Fruit fly (Drosophila melanogaster): Measurements from ENCODE around the gene Tpt.

Gene Tpt

dm6 chr3L:8441745-8442575 is 36.9 kb upstream of the Tpt start, which contains the start of gene Unr (continued):
- TF ChIP-seq B-H2 (GFP tag; optimal IDR thresholded peaks at IDR 0.05) (peak; percentile 91), Scr (GFP tag; IDR thresholded peaks at IDR 0.05; ENCODE audit: partially characterized antibody) (no peak), Mad (GFP tag; optimal IDR thresholded peaks at IDR 0.05) (peak; percentile 83), CG1233 (GFP tag; optimal IDR thresholded peaks at IDR 0.05) (peak; percentile 87), Fer2 (tag; optimal IDR thresholded peaks at IDR 0.05) (peak; percentile 69), CG13296 (GFP tag; optimal IDR thresholded peaks at IDR 0.05) (peak; percentile 86), ems (GFP tag; optimal IDR thresholded peaks at IDR 0.05) (peak; percentile 78), pzg (GFP tag; optimal IDR thresholded peaks at IDR 0.05) (peak; percentile 75), bsh (GFP tag; optimal IDR thresholded peaks at IDR 0.05) (peak in 1 of 2 experiments; percentile 77), ap (GFP tag; IDR thresholded peaks at IDR 0.05) (peak; percentile 70), CG12104 (GFP tag; optimal IDR thresholded peaks at IDR 0.05) (no peak), CG2129 (GFP tag; IDR thresholded peaks at IDR 0.05; ENCODE audit: partially characterized antibody) (no peak), Drgx (GFP tag; IDR thresholded peaks at IDR 0.05) (peak; percentile 68), CkIIα-i1 (GFP tag; IDR thresholded peaks at IDR 0.05) (no peak), tio (GFP tag; optimal IDR thresholded peaks at IDR 0.05) (peak; percentile 58), CG7271 (tag; optimal IDR thresholded peaks at IDR 0.05) (no peak), sim (GFP tag; IDR thresholded peaks at IDR 0.05) (peak; percentile 44; the same call in 1 of the 2 replicates), dmrt99B (tag; optimal IDR thresholded peaks at IDR 0.05) (peak; percentile 69), Mes4 (GFP tag; optimal IDR thresholded peaks at IDR 0.05) (peak; percentile 69), CG2712 (tag; optimal IDR thresholded peaks at IDR 0.05) (peak; percentile 82), Dll (GFP tag; IDR thresholded peaks at IDR 0.05; ENCODE audit: partially characterized antibody) (no peak), CG14965 (GFP tag; optimal IDR thresholded peaks at IDR 0.05; ENCODE audit: borderline replicate concordance) (no peak), tin (GFP tag; optimal IDR thresholded peaks at IDR 0.05) (peak; percentile 71), CG4707 (GFP tag; optimal IDR thresholded peaks at IDR 0.05) (peak; percentile 68), D19A (tag; optimal IDR thresholded peaks at IDR 0.05) (peak; percentile 26), lmd (GFP tag; IDR thresholded peaks at IDR 0.05) (peak; percentile 85), Dbx (GFP tag; IDR thresholded peaks at IDR 0.05) (peak; percentile 83; the same call in 2 of the 3 replicates), CG8290 (GFP tag; optimal IDR thresholded peaks at IDR 0.05) (peak; percentile 69), CG8290 (tag; optimal IDR thresholded peaks at IDR 0.05) (peak in 1 of 2 experiments; percentile 89), nau (GFP tag; optimal IDR thresholded peaks at IDR 0.05) (peak; percentile 47), CG16813 (GFP tag; IDR thresholded peaks at IDR 0.05; ENCODE audit: partially characterized antibody) (no peak), Hey (tag; optimal IDR thresholded peaks at IDR 0.05) (no peak), CG10267 (tag; optimal IDR thresholded peaks at IDR 0.05) (peak; percentile 93), CG4282 (GFP tag; optimal IDR thresholded peaks at IDR 0.05) (peak; percentile 58), gfzf (GFP tag; optimal IDR thresholded peaks at IDR 0.05) (no peak), CG9797 (GFP tag; optimal IDR thresholded peaks at IDR 0.05) (peak; percentile 25), CG10565 (GFP tag; optimal IDR thresholded peaks at IDR 0.05) (no peak), eve (GFP tag; optimal IDR thresholded peaks at IDR 0.05) (no peak), mld (GFP tag; IDR thresholded peaks at IDR 0.05; ENCODE audit: partially characterized antibody) (no peak), az2 (GFP tag; optimal IDR thresholded peaks at IDR 0.05) (peak; percentile 86), al (GFP tag; IDR thresholded peaks at IDR 0.05) (peak; percentile 77; the same call in 1 of the 2 replicates), pan (optimal IDR thresholded peaks at IDR 0.05) (no peak), pan (GFP tag; optimal IDR thresholded peaks at IDR 0.05 in 1 of 2, IDR thresholded peaks at IDR 0.05 in 1 of 2) (peak in 1 of 2 experiments; percentile 85), CG2199 (GFP tag; IDR thresholded peaks at IDR 0.05) (no peak; the same call in 2 of the 3 replicates), Hr51 (GFP tag; optimal IDR thresholded peaks at IDR 0.05) (peak; percentile 77 to 86), CG6813 (GFP tag; optimal IDR thresholded peaks at IDR 0.05) (peak; percentile 76), Taf1 (GFP tag; IDR thresholded peaks at IDR 0.05) (peak; percentile 74; the same call in 1 of the 2 replicates), ATbp (GFP tag; optimal IDR thresholded peaks at IDR 0.05) (peak; percentile 69)

Data from whole organism, embryonic.